Fruit fly (Drosophila melanogaster): ENCODE measurements around the gene CG31459.

CG31459 gene

dm6 chr3R:19826806-19827328 lies 13.8 kb upstream of the CG31459 start:
- TF ChIP-seq CG34367 (tag; optimal IDR thresholded peaks at IDR 0.05) (no peak), CG14655 (GFP tag; optimal IDR thresholded peaks at IDR 0.05) (no peak), Ets98B (GFP tag; IDR thresholded peaks at IDR 0.05) (no peak), CG12605 (GFP tag; IDR thresholded peaks at IDR 0.05) (no peak), CG8159 (tag; optimal IDR thresholded peaks at IDR 0.05) (no peak), rn (GFP tag; IDR thresholded peaks at IDR 0.05) (no peak), CG15710 (tag; optimal IDR thresholded peaks at IDR 0.05) (no peak), EcR (GFP tag; optimal IDR thresholded peaks at IDR 0.05) (no peak), CG8301 (tag; optimal IDR thresholded peaks at IDR 0.05) (no peak), CG4496 (GFP tag; IDR thresholded peaks at IDR 0.05) (no peak), CG10348 (GFP tag; IDR thresholded peaks at IDR 0.05) (no peak), CG17806 (tag; optimal IDR thresholded peaks at IDR 0.05) (no peak), Pif1B (GFP tag; optimal IDR thresholded peaks at IDR 0.05) (no peak), CG9948 (tag; optimal IDR thresholded peaks at IDR 0.05) (no peak), D1 (tag; optimal IDR thresholded peaks at IDR 0.05) (no peak), CG32121 (GFP tag; IDR thresholded peaks at IDR 0.05) (no peak), Snoo (tag; optimal IDR thresholded peaks at IDR 0.05) (no peak), CG13204 (GFP tag; optimal IDR thresholded peaks at IDR 0.05) (no peak), Pif1A (GFP tag; optimal IDR thresholded peaks at IDR 0.05) (no peak)

- TF ChIP-seq CG13204 (GFP tag; optimal IDR thresholded peaks at IDR 0.05), result no peak
- TF ChIP-seq Pif1A (GFP tag; optimal IDR thresholded peaks at IDR 0.05), result no peak
- no peak for TF ChIP-seq CG17806 (tag; optimal IDR thresholded peaks at IDR 0.05)
- TF ChIP-seq CG32121 (GFP tag; IDR thresholded peaks at IDR 0.05), result no peak
Observed at dm6 chr3R:19830973-19831372, 9.7 kb upstream of the CG31459 start.

- TF ChIP-seq CG8159 (tag; optimal IDR thresholded peaks at IDR 0.05) (no peak), CG13204 (GFP tag; optimal IDR thresholded peaks at IDR 0.05) (no peak), CG12605 (GFP tag; IDR thresholded peaks at IDR 0.05) (peak; percentile 42; the same call in 1 of the 2 replicates), CG8301 (tag; optimal IDR thresholded peaks at IDR 0.05) (no peak), CG14655 (GFP tag; optimal IDR thresholded peaks at IDR 0.05) (peak; percentile 34), CG4496 (GFP tag; IDR thresholded peaks at IDR 0.05) (peak; percentile 79), CG9948 (tag; optimal IDR thresholded peaks at IDR 0.05) (no peak), Snoo (tag; optimal IDR thresholded peaks at IDR 0.05) (no peak), Ets98B (GFP tag; IDR thresholded peaks at IDR 0.05) (peak; percentile 65; the same call in 1 of the 2 replicates), CG32121 (GFP tag; IDR thresholded peaks at IDR 0.05) (peak; percentile 85), rn (GFP tag; IDR thresholded peaks at IDR 0.05) (no peak), Pif1A (GFP tag; optimal IDR thresholded peaks at IDR 0.05) (no peak), fd96Ca (GFP tag; IDR thresholded peaks at IDR 0.05) (peak; percentile 45; the same call in 1 of the 3 replicates), CG17806 (tag; optimal IDR thresholded peaks at IDR 0.05) (no peak)
Observed at dm6 chr3R:19833546-19833945, 7.1 kb upstream of the CG31459 start.

- no peak for TF ChIP-seq CG14655 (GFP tag; optimal IDR thresholded peaks at IDR 0.05)
- no peak for TF ChIP-seq CG8301 (tag; optimal IDR thresholded peaks at IDR 0.05)
- TF ChIP-seq rn (GFP tag; IDR thresholded peaks at IDR 0.05), result no peak
- no peak for TF ChIP-seq CG17806 (tag; optimal IDR thresholded peaks at IDR 0.05)
- TF ChIP-seq gl (tag; optimal IDR thresholded peaks at IDR 0.05), result no peak
- TF ChIP-seq CG4496 (GFP tag; IDR thresholded peaks at IDR 0.05), result no peak
- TF ChIP-seq CG34367 (tag; optimal IDR thresholded peaks at IDR 0.05), result no peak
- no peak for TF ChIP-seq D1 (tag; optimal IDR thresholded peaks at IDR 0.05)
- TF ChIP-seq Ets98B (GFP tag; IDR thresholded peaks at IDR 0.05), result no peak
Observed at dm6 chr3R:19833963-19834362, 6.7 kb upstream of the CG31459 start.

- TF ChIP-seq CG8159 (tag; optimal IDR thresholded peaks at IDR 0.05) (no peak), rn (GFP tag; IDR thresholded peaks at IDR 0.05) (no peak), fd96Ca (GFP tag; IDR thresholded peaks at IDR 0.05) (no peak), CG10348 (GFP tag; IDR thresholded peaks at IDR 0.05) (no peak), CG34367 (tag; optimal IDR thresholded peaks at IDR 0.05) (no peak), EcR (GFP tag; optimal IDR thresholded peaks at IDR 0.05) (no peak)
Observed at dm6 chr3R:19834982-19835381, 5.7 kb upstream of the CG31459 start.

dm6 chr3R:19836687-19837086 lies 4.0 kb upstream of the CG31459 start, which contains the start of gene bnl:
Gene bnl (minus strand): TSS chr3R:19836817.
- TF ChIP-seq CG32121 (GFP tag; IDR thresholded peaks at IDR 0.05) (peak; percentile 75), fd96Ca (GFP tag; IDR thresholded peaks at IDR 0.05) (no peak; the same call in 2 of the 3 replicates), CG4496 (GFP tag; IDR thresholded peaks at IDR 0.05) (peak; percentile 84), CG14655 (GFP tag; optimal IDR thresholded peaks at IDR 0.05) (peak; percentile 36), gl (tag; optimal IDR thresholded peaks at IDR 0.05) (no peak), CG10348 (GFP tag; IDR thresholded peaks at IDR 0.05) (no peak), Ets98B (GFP tag; IDR thresholded peaks at IDR 0.05) (peak; percentile 75), CG12605 (GFP tag; IDR thresholded peaks at IDR 0.05) (peak; percentile 80), Pif1A (GFP tag; optimal IDR thresholded peaks at IDR 0.05) (peak; percentile 56), Pif1B (GFP tag; optimal IDR thresholded peaks at IDR 0.05) (peak; percentile 67), Snoo (tag; optimal IDR thresholded peaks at IDR 0.05) (peak; percentile 13), CG34367 (tag; optimal IDR thresholded peaks at IDR 0.05) (peak; percentile 18), CG8301 (tag; optimal IDR thresholded peaks at IDR 0.05) (peak; percentile 28)
